Worm (Caenorhabditis elegans) whole organism, dauer: ENCODE results near the gene tatn-1.

Experiments
- unc-62 ChIP-seq: sonication (generic microtip); optimal IDR thresholded peaks from 2 replicates; lab custom pipeline; 2017; ENCODE audit warnings: missing biosample characterization, missing genetic modification reagents, missing genetic modification characterization

Gene tatn-1

DNA sequence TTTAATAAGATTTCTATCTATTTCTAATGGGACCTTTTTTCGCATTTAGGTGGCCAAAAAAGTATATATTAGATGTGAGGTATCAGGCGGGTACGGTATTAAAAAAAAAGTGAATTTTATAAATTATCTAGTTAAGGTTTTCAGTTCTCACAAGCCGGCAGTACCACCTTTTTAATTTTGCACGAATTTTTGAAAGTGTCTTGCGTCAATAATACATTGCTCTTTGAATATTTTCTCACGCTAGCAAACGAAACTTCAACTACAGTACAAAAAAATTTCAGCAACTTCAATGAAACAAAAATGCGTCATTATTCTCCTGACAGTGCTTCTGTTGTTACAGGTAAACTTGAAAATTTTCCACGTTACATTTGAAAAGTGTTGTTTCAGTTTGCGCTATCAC is 16.1 kb downstream of the tatn-1 start, which contains the start of gene F42D1.4:
Gene F42D1.4, plus strand, starts transcription at position 301 of the 400 bp plus-strand sequence.
- TF ChIP-seq unc-62: no peak

DNA sequence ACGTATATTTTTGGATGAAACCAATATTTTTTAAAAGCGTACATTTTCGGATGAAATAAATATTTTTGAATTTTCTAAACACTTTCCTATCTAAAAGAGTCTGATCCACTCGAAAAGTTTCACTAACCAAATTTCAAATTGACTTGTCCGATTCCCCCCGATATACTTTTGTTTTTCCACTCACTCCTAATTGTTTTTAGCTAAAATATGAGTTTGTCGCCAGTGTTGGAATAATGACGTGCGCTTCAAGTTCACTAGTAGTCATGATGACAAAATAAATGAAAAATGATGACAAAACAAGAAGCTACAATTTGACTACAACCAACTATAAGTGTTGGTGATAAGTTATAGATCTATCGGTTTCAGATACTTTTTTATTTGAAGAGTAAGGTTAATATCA is 18.0 kb downstream of the tatn-1 start:
- no peak for TF ChIP-seq unc-62

DNA sequence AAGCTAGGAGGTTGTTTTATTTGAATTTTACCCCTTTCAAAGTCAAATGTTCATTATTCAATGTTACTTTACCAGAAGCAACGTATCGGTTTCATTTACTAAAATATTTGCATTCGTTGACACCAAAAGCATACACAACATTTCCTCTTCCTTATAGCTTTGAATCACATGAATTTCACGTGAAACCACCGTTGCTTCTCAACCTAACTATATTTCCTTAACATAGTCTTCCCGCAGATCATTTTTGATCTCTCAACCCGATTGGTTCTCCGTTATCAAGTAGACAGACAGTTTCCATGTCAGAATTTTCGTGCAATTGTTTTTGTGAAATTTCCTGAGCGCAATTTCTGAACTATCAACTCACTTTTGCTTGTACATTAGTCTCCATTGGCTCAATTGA is 19.1 kb downstream of the tatn-1 start:
- TF ChIP-seq unc-62: no peak

DNA sequence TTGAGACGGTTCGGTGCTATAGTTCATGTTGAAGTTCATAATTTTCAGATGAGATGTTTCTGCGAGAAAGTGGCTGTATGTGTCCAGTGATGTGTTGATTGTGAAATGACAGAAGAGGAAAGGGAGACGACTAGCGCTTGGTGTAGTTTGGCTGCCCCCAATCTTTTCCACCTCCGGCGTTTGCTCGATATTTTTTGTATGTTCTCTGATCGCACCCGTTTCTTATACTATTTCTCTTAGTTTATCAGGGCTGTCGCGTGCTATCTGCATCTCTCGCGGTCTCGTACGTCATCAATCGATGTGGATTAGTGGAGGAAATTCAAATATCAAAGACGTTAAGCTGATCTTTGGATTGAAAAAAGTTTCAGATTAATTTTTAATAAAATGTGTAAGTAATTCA is 19.9 kb downstream of the tatn-1 start, which contains the start of gene atf-4:
Gene atf-4, minus strand, starts transcription at position 93 of the 400 bp plus-strand sequence.
- TF ChIP-seq unc-62: no peak

DNA sequence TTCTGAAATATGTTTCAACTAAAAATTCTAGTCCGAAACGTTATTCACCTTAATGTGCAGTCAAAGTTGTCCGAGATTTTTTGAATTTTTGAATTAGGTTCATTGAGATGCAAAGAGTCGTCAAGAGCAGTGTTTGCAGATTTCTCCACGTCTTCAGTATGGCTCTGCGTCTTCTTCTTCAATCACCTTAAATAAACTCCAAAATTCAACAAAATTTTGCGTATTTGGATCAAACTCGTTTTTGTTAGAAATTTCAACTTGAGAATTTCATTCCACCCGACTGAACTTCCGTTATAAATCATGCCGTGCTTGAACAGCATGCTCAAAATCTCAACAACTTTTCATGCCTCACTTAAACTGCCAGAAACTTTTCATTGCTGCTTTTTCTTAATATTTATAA is 21.3 kb downstream of the tatn-1 start, which contains the start of gene T04C10.3:
Gene T04C10.3, plus strand, starts transcription at position 301 of the 400 bp plus-strand sequence.
- TF ChIP-seq unc-62: no peak

DNA sequence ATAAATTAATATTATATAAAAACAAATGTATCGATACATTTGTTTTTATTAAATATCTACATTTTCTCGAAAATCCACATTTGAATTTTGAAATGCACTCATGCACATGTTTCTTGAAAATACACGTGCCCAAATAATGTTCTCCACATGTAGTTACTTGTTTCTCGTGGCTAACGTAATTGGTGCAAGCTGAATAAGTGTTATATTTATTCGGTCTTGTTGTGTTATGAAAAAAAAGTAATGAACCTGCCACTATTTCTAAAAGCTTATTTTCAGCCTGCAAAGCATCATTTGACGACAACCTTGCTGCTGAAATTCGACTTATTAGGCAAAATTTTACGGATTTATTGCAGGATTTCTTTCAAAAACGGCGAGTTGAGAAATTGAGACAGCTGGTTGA is 22.6 kb downstream of the tatn-1 start:
- no peak for TF ChIP-seq unc-62

DNA sequence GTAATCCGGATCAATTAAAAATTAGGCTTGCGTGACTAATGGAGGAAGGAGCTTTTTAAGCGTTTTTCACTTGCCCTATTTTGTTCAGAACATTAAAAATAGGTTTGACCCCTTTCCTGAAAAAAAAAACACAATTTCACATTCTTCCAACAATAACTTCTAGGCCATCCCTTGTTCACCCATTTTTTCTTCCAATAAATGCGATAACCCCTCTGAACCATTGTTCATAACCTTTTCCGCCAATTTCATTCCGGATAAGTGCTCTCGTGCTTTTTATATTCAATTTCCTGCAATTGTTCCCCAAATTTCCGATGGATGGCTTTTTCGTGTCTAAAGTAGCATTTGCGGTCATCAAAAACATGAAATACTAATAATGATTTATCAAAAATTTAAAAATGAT is 24.6 kb downstream of the tatn-1 start:
- TF ChIP-seq unc-62: no peak

DNA sequence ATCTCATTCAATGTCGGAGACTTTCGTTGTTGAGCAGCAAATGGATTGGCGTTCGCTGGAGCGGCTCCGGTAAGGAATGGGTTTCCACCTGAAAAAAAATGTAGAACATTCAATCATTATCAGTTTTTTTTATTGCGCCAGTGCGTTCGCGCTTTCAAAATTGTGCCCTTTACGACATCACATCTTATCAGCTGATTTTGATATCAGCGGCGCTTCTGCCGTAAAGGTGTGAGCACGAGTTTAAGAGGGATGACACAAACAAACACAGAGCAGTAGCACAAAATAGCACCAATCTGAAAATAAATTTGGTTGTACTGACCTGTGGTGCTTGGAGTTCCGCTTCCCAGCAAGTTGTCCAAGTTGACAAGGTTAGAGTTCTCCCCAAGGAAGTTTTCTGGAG is 25.9 kb downstream of the tatn-1 start:
- no peak for TF ChIP-seq unc-62

DNA sequence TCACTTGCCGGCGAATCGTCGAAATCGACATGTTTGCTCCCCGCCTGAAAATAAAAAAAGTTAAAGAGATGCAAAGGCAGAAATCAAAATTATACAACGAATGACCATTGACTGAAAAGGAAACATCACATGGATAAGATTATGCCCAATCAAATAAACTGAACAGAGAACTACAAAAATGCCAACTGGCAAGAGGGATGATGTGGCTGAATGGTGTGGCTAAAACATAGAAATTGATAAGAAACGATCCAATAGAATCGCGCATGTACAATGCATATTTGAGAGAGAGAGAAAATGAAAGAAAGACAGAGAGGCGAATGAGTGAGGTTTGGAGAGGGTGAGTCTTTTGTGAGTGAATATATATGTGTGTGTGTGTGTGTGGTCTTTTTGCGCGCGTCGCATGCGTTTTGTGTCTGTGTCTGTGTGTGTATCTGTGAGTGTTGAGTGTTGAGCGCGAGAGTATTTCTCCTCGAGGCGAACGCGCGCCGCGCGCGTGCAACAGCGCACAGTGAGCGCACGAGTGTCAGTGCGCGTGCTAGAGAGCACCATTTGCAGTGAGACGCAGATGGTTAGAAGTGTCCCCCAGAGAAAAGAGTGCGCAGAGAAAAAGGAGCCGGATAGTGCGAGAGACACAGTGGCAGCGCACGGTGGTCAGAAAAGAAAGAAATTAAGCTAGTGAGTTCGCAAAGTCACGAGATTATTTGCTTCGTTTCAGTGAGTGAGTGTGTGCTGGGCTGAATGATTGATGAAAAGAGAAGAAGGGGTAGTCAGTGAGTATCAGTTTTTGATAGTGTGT is 27.9 kb downstream of the tatn-1 start, which contains the start of gene epn-1:
Gene epn-1, minus strand, starts transcription at position 51 of the 796 bp plus-strand sequence.
- TF ChIP-seq unc-62: no peak

DNA sequence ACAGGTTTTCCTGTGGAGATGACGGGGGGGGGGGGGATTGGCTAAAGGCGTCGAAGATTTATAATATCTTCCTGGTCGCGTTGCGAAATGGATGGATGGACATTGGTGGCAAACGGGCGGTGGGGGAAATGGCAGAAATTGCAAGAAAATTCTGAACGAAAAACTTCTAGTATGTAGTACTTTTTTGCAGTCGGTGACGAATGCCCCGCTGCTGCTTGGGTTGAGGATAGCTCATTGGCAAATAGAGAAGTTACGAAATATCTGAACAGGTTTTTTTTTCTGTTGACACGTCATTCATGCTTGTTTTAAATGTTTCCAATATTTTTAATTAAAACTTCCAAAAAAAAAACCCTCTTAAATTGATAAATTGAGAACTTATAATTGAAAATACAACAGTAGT is 28.7 kb downstream of the tatn-1 start:
- TF ChIP-seq unc-62: no peak

DNA sequence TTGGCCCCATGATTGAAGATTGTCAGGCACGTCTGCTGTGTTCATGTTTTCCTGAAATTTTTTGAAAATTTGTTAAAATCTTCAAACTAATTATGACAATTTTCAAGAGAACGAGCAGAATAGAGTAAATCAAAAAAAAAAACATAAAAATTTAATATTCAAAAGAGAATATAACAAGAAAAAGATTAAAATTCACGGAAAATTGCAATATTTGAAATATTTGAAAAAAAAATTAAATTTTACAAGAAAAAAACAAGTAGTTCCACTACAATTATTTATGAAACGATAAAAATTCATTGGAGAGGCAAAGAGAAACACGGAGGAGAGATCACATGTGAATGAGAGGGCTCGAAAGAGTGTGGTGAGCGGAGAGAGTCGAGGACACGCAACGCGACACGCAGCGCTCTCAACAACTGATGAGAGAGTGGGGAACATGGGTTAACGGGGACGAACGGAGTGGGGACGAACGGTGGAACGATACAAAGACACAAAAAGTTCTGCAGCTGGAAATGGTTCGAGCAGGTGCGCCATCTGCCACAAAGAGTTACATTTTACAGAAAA is 33.8 kb downstream of the tatn-1 start, which contains the start of gene mbk-1:
Gene mbk-1, minus strand, starts transcription at position 51 of the 561 bp plus-strand sequence.
- no peak for TF ChIP-seq unc-62

DNA sequence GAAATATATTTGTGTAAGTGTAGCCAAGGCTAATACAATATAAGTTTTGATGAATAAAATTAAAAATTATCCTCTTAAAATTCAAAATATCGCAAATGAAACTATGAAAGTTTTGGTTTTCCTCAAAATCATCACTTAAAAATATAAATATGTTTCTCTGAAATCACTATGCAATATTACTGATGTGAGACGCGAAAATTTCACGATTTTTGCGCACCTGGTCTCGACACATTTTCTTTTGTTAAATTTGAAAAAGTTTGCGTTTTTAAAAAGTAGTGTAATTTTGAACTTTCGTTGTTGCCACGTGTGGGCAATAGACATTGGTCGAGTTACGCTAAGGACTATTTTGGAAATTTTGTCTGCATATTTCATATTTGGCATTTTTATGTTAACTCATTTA is 38.0 kb downstream of the tatn-1 start:
- TF ChIP-seq unc-62: no peak

DNA sequence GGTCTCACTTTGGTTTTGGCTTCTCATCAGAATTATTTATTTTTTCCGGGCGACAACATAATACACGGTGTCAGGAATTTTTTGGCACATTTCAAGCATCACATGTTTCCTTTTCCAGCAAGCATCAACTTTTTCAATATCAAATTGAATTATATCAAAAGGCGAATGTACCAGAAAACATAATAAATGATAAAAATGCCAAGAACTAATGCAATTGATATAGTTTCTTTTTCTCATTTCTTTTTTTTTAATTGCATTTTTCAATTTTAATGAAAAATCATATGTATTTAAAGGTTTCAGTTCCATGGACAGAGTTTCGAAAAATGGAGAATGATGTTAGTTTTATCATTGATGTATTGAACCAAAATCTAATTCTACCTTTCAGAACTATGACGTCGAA is 40.7 kb downstream of the tatn-1 start, which contains the start of gene dpf-2:
Gene dpf-2, plus strand, starts transcription at position 301 of the 400 bp plus-strand sequence.
- TF ChIP-seq unc-62: no peak

DNA sequence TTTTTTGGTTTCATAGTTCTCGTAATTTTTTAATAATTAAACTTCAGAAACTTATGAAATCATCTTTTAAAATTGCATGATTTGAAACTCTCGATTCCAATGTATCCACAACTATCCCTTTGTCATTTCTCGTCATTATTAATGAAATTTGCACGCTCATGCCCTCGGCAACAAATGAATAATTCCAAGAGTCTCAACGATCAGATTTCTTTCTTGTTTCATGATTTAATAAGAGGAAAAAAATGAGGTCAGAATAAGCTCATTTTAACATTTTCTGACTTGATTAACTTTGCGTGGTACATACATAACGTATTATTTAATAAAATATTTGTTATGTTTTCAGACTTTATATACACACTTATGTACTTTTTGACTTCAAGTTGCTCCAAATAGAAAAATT is 47.5 kb downstream of the tatn-1 start:
- no peak for TF ChIP-seq unc-62

DNA sequence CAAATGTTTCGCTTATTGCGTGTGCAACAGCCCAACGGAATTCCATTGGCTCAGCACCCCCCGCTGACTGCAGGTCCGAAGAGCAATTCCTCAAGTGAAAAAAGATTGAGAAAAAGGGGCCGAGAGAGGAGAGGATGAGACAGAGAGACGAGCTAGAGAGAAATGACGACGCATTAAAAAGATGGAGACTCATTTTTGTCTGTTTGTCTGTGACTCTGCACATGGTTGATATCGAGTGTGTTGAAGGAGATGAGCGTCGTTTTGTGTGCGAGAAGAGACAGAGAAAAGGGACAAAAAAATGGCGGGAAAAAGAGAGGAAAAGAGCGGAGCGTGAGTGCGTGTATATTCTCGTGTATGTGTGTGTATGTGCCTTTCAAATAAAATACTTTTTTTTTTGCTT is 50.2 kb downstream of the tatn-1 start:
- TF ChIP-seq unc-62: no peak
